Fruit fly (Drosophila melanogaster) whole organism, embryonic: Measurements from ENCODE around the gene Pc.

Experiments
- Asciz ChIP-seq: fragments of 200-800 bp; sonication (Bioruptor generic); optimal IDR thresholded peaks from 2 replicates; lab custom pipeline; 2017; ENCODE audit warnings: missing biosample characterization, mild to moderate bottlenecking, missing genetic modification characterization, missing genetic modification reagents
- Bgb ChIP-seq: fragments of 200-800 bp; sonication (Bioruptor generic); IDR thresholded peaks from 2 replicates; pipeline ENCODE4 v1.3.6; 2022; ENCODE audit warnings: missing biosample characterization, missing genetic modification characterization; ENCODE audit not compliant: partially characterized antibody
- CG11696 ChIP-seq: fragments of 200-800 bp; sonication (Bioruptor generic); IDR thresholded peaks from 2 replicates; pipeline ENCODE4 v1.3.6; 2022; ENCODE audit warnings: missing biosample characterization, missing genetic modification characterization
- CG12155 ChIP-seq: fragments of 200-800 bp; sonication (Bioruptor generic); optimal IDR thresholded peaks from 3 replicates; lab custom pipeline; 2016; ENCODE audit warnings: missing biosample characterization, missing genetic modification characterization
- CG15011 ChIP-seq: fragments of 200-800 bp; sonication (Bioruptor generic); optimal IDR thresholded peaks from 3 replicates; lab custom pipeline; 2018; ENCODE audit warnings: missing biosample characterization, mild to moderate bottlenecking, missing genetic modification characterization
- CG15696 ChIP-seq: fragments of 200-800 bp; sonication (Bioruptor generic); optimal IDR thresholded peaks from 2 replicates; lab custom pipeline; 2019; ENCODE audit warnings: missing biosample characterization, mild to moderate bottlenecking, missing genetic modification characterization, moderate library complexity
- CG16863 ChIP-seq: fragments of 200-800 bp; sonication (Bioruptor generic); optimal IDR thresholded peaks from 3 replicates; lab custom pipeline; 2016; ENCODE audit warnings: missing biosample characterization, missing genetic modification characterization
- CG17612 ChIP-seq: fragments of 200-800 bp; sonication (Bioruptor generic); IDR thresholded peaks from 2 replicates; pipeline ENCODE4 v1.3.6; 2022; ENCODE audit warnings: missing biosample characterization, missing genetic modification characterization
- CG3065 ChIP-seq: fragments of 200-800 bp; sonication (Bioruptor generic); optimal IDR thresholded peaks from 2 replicates; lab custom pipeline; 2016; ENCODE audit warnings: missing biosample characterization, missing genetic modification characterization
- CG3281 ChIP-seq: fragments of 200-800 bp; sonication (Bioruptor generic); optimal IDR thresholded peaks from 3 replicates; lab custom pipeline; 2017; ENCODE audit warnings: missing biosample characterization, mild to moderate bottlenecking, missing genetic modification characterization
- CG33557 ChIP-seq: fragments of 200-800 bp; sonication (Bioruptor generic); optimal IDR thresholded peaks from 2 replicates; lab custom pipeline; 2019; ENCODE audit warnings: missing biosample characterization, mild to moderate bottlenecking, missing genetic modification characterization, moderate library complexity
- CG4617 ChIP-seq: fragments of 200-800 bp; sonication (Bioruptor generic); optimal IDR thresholded peaks from 3 replicates; lab custom pipeline; 2016; ENCODE audit warnings: missing biosample characterization, missing genetic modification characterization, borderline replicate concordance
- CG4730 ChIP-seq: fragments of 200-800 bp; sonication (Bioruptor generic); IDR thresholded peaks from 2 replicates; pipeline ENCODE4 v1.3.6; 2022; ENCODE audit warnings: missing biosample characterization, missing genetic modification characterization
- CG6175 ChIP-seq: fragments of 200-800 bp; sonication (Bioruptor generic); IDR thresholded peaks from 3 replicates; pipeline ENCODE4 v1.3.6; 2022; ENCODE audit warnings: missing biosample characterization, missing genetic modification characterization
- CG6813 ChIP-seq: fragments of 200-800 bp; sonication (Bioruptor generic); optimal IDR thresholded peaks from 2 replicates; lab custom pipeline; 2017; ENCODE audit warnings: missing biosample characterization, missing genetic modification characterization, mild to moderate bottlenecking, moderate library complexity, missing genetic modification reagents
- CG9437 ChIP-seq: fragments of 200-800 bp; sonication (Bioruptor generic); optimal IDR thresholded peaks from 2 replicates; lab custom pipeline; 2018; ENCODE audit warnings: missing biosample characterization, mild to moderate bottlenecking, missing genetic modification characterization
- CG9817 ChIP-seq: fragments of 200-800 bp; sonication (Bioruptor generic); optimal IDR thresholded peaks from 2 replicates; lab custom pipeline; 2018; ENCODE audit warnings: missing biosample characterization, mild to moderate bottlenecking, missing genetic modification characterization, moderate library complexity
- D19B ChIP-seq: fragments of 200-800 bp; sonication (Bioruptor generic); optimal IDR thresholded peaks from 2 replicates; lab custom pipeline; 2017; ENCODE audit warnings: missing biosample characterization, mild to moderate bottlenecking, missing genetic modification characterization
- Fer3 ChIP-seq: fragments of 200-800 bp; sonication (Bioruptor generic); optimal IDR thresholded peaks from 2 replicates; lab custom pipeline; 2018; ENCODE audit warnings: missing biosample characterization, mild to moderate bottlenecking, missing genetic modification characterization, moderate library complexity
- GATAe ChIP-seq: fragments of 200-800 bp; sonication (Bioruptor generic); conservative IDR thresholded peaks from 2 replicates; pipeline ENCODE4 v1.3.6; 2022; ENCODE audit warnings: missing biosample characterization, missing genetic modification characterization
- H15 ChIP-seq: fragments of 200-800 bp; sonication (Bioruptor generic); IDR thresholded peaks from 3 replicates; pipeline ENCODE4 v1.3.6; 2022; ENCODE audit warnings: missing biosample characterization, missing genetic modification characterization
- Hand ChIP-seq: fragments of 200-800 bp; sonication (Bioruptor generic); optimal IDR thresholded peaks from 2 replicates; lab custom pipeline; 2017; ENCODE audit warnings: mild to moderate bottlenecking, missing biosample characterization, missing genetic modification reagents, missing genetic modification characterization
- Hmr ChIP-seq: fragments of 200-800 bp; sonication (Bioruptor generic); optimal IDR thresholded peaks from 3 replicates; lab custom pipeline; 2017; ENCODE audit warnings: mild to moderate bottlenecking, missing biosample characterization, missing genetic modification reagents, missing genetic modification characterization
- Hsf ChIP-seq: fragments of 200-800 bp; sonication (Bioruptor generic); optimal IDR thresholded peaks from 3 replicates; lab custom pipeline; 2016; ENCODE audit warnings: missing biosample characterization, missing genetic modification characterization
- Ssrp ChIP-seq: fragments of 200-800 bp; sonication (Bioruptor generic); optimal IDR thresholded peaks from 2 replicates; lab custom pipeline; 2018; ENCODE audit warnings: missing biosample characterization, mild to moderate bottlenecking, missing genetic modification characterization, moderate library complexity
- Usf ChIP-seq: fragments of 200-800 bp; sonication (Bioruptor generic); optimal IDR thresholded peaks from 2 replicates; lab custom pipeline; 2017; ENCODE audit warnings: missing genotype, missing biosample characterization, missing genetic modification characterization
- ab ChIP-seq: fragments of 200-800 bp; sonication (Bioruptor generic); optimal IDR thresholded peaks from 2 replicates; lab custom pipeline; 2016; ENCODE audit warnings: missing biosample characterization, missing genetic modification characterization
- ara ChIP-seq: fragments of 200-800 bp; sonication (Bioruptor generic); IDR thresholded peaks from 2 replicates; pipeline ENCODE4 v1.3.6; 2022; ENCODE audit warnings: missing biosample characterization, missing genetic modification characterization
- bab2 ChIP-seq: fragments of 200-800 bp; sonication (Bioruptor generic); optimal IDR thresholded peaks from 2 replicates; lab custom pipeline; 2016; ENCODE audit warnings: missing biosample characterization, missing genetic modification characterization
- bigmax ChIP-seq: fragments of 200-800 bp; sonication (Bioruptor generic); optimal IDR thresholded peaks from 2 replicates; lab custom pipeline; 2018; ENCODE audit warnings: missing biosample characterization, mild to moderate bottlenecking, missing genetic modification characterization
- cad ChIP-seq: fragments of >200 bp; optimal IDR thresholded peaks from 2 replicates; lab custom pipeline; 2017; ENCODE audit warnings: missing biosample characterization, missing genetic modification characterization
- chif ChIP-seq, 2 experiments: fragments of 200-800 bp; sonication (Bioruptor generic); optimal IDR thresholded peaks; 3 replicates each; lab custom pipeline; 2016; ENCODE audit warnings: missing biosample characterization in 2 of 2, missing genetic modification characterization in 2 of 2
- croc ChIP-seq: fragments of 200-800 bp; sonication (Bioruptor generic); conservative IDR thresholded peaks from 3 replicates; pipeline ENCODE4 v1.3.6; 2022; ENCODE audit warnings: missing biosample characterization, missing genetic modification characterization
- crol ChIP-seq: fragments of 200-800 bp; sonication (Bioruptor generic); IDR thresholded peaks from 2 replicates; pipeline ENCODE4 v1.3.6; 2022; ENCODE audit warnings: missing biosample characterization, missing genetic modification characterization
- dan ChIP-seq: fragments of 200-800 bp; sonication (Bioruptor generic); IDR thresholded peaks from 2 replicates; pipeline ENCODE4 v1.3.6; 2022; ENCODE audit warnings: missing biosample characterization, missing genetic modification characterization
- ems ChIP-seq: fragments of 200-800 bp; sonication (Bioruptor generic); optimal IDR thresholded peaks from 3 replicates; lab custom pipeline; 2016; ENCODE audit warnings: missing biosample characterization, missing genetic modification characterization
- fd3F ChIP-seq: fragments of 200-800 bp; sonication (Bioruptor generic); optimal IDR thresholded peaks from 2 replicates; lab custom pipeline; 2018; ENCODE audit warnings: missing biosample characterization, mild to moderate bottlenecking, missing genetic modification characterization, moderate library complexity
- ftz-f1 ChIP-seq: fragments of 200-800 bp; sonication (Bioruptor generic); optimal IDR thresholded peaks from 2 replicates; lab custom pipeline; 2016; ENCODE audit warnings: missing biosample characterization, missing genetic modification characterization
- gsb-n ChIP-seq: fragments of 200-800 bp; sonication (Bioruptor generic); optimal IDR thresholded peaks from 3 replicates; lab custom pipeline; 2018; ENCODE audit warnings: missing biosample characterization, mild to moderate bottlenecking, missing genetic modification characterization
- ham ChIP-seq: fragments of 200-800 bp; sonication (Bioruptor generic); IDR thresholded peaks from 2 replicates; pipeline ENCODE4 v1.3.6; 2022; ENCODE audit warnings: missing biosample characterization, missing genetic modification characterization
- jing ChIP-seq: fragments of 200-800 bp; sonication (Bioruptor generic); optimal IDR thresholded peaks from 2 replicates; lab custom pipeline; 2018; ENCODE audit warnings: missing biosample characterization, mild to moderate bottlenecking, missing genetic modification characterization
- mam ChIP-seq: fragments of 200-800 bp; sonication (Bioruptor generic); optimal IDR thresholded peaks from 3 replicates; lab custom pipeline; 2016; ENCODE audit warnings: missing biosample characterization, missing genetic modification characterization
- psq ChIP-seq: fragments of 200-800 bp; sonication (Bioruptor generic); optimal IDR thresholded peaks from 2 replicates; lab custom pipeline; 2017; ENCODE audit warnings: missing biosample characterization, missing genetic modification characterization
- sens ChIP-seq: fragments of 200-800 bp; sonication (Bioruptor generic); peaks from one replicate; lab custom pipeline; 2016; ENCODE audit warnings: missing biosample characterization, missing genetic modification characterization
- tin ChIP-seq: fragments of 200-800 bp; sonication (Bioruptor generic); optimal IDR thresholded peaks from 3 replicates; lab custom pipeline; 2016; ENCODE audit warnings: missing biosample characterization, missing genetic modification characterization
- tll ChIP-seq, 2 experiments: fragments of 200-800 bp in 1 of 2; fragments of >200 bp in 1 of 2; sonication (Bioruptor generic) in 1 of 2; optimal IDR thresholded peaks; 2 replicates each; lab custom pipeline; 2017 to 2019; ENCODE audit warnings: missing biosample characterization in 2 of 2, missing genetic modification characterization in 2 of 2, mild to moderate bottlenecking in 1 of 2, moderate library complexity in 1 of 2
- trh ChIP-seq: fragments of 200-800 bp; sonication (Bioruptor generic); optimal IDR thresholded peaks from 2 replicates; lab custom pipeline; 2016; ENCODE audit warnings: missing biosample characterization, missing genetic modification characterization
- unc-4 ChIP-seq: fragments of 200-800 bp; sonication (Bioruptor generic); IDR thresholded peaks from 2 replicates; pipeline ENCODE4 v1.3.6; 2022; ENCODE audit warnings: missing biosample characterization, missing genetic modification characterization; ENCODE audit not compliant: partially characterized antibody
- vvl ChIP-seq: fragments of 200-800 bp; sonication (Bioruptor generic); IDR thresholded peaks from 2 replicates; pipeline ENCODE4 v1.3.6; 2022; ENCODE audit warnings: missing biosample characterization, missing genetic modification characterization
- yki ChIP-seq: fragments of >200 bp; optimal IDR thresholded peaks from 3 replicates; lab custom pipeline; 2018
- zen ChIP-seq: fragments of 200-800 bp; sonication (Bioruptor generic); optimal IDR thresholded peaks from 3 replicates; lab custom pipeline; 2018; ENCODE audit warnings: missing biosample characterization, mild to moderate bottlenecking, missing genetic modification characterization, moderate library complexity

Gene Pc

dm6 chr3L:21347197-21347831, 29.5 kb upstream of the Pc start (continued):
- TF ChIP-seq fd3F (GFP tag; lab: Kevin White, UChicago) (no peak), CG4730 (GFP tag; lab: Robert Waterston, UW) (no peak), jing (GFP tag; lab: Kevin White, UChicago) (no peak), ham (GFP tag; lab: Robert Waterston, UW) (no peak), CG16863 (GFP tag; lab: Kevin White, UChicago) (peak; percentile 43), croc (GFP tag; lab: Robert Waterston, UW) (no peak), CG6175 (GFP tag; lab: Robert Waterston, UW) (no peak), Hand (GFP tag; lab: Kevin White, UChicago) (no peak), Hmr (GFP tag; lab: Kevin White, UChicago) (peak; percentile 59), psq (GFP tag; lab: Kevin White, UChicago) (no peak), unc-4 (GFP tag; lab: Robert Waterston, UW) (no peak), Ssrp (no peak), CG3065 (GFP tag; lab: Kevin White, UChicago) (no peak), bab2 (GFP tag; lab: Kevin White, UChicago) (peak; percentile 30), trh (GFP tag; lab: Kevin White, UChicago) (peak; percentile 33), CG17612 (no peak), CG4617 (no peak), Hsf (GFP tag; lab: Kevin White, UChicago) (peak; percentile 59), yki (lab: Kevin White, UChicago) (no peak), CG9817 (tag; lab: Kevin White, UChicago) (peak; percentile 4), Fer3 (tag; lab: Kevin White, UChicago) (peak; percentile 3), CG15696 (no peak), vvl (GFP tag; lab: Robert Waterston, UW) (peak; percentile 52; the same call in 1 of the 2 replicates), chif (GFP tag; optimal IDR thresholded peaks at IDR 0.05; lab: Kevin White, UChicago) (peak; percentile 37 to 47), Asciz (GFP tag; lab: Kevin White, UChicago) (peak; percentile 74), GATAe (GFP tag; lab: Robert Waterston, UW) (no peak), CG15011 (GFP tag; lab: Kevin White, UChicago) (no peak), mam (GFP tag; lab: Kevin White, UChicago) (peak; percentile 39), CG12155 (GFP tag; lab: Kevin White, UChicago) (peak; percentile 8), zen (tag; lab: Kevin White, UChicago) (no peak), D19B (GFP tag; lab: Kevin White, UChicago) (no peak), ems (peak; percentile 66), CG9437 (peak; percentile 53), ab (GFP tag; lab: Kevin White, UChicago) (no peak), cad (GFP tag; lab: Kevin White, UChicago) (no peak), CG33557 (GFP tag; lab: Kevin White, UChicago) (no peak), Bgb (no peak), CG6813 (peak; percentile 9), bigmax (GFP tag; lab: Kevin White, UChicago) (no peak), dan (GFP tag; lab: Robert Waterston, UW) (no peak), tll (GFP tag; optimal IDR thresholded peaks at IDR 0.05; lab: Kevin White, UChicago) (no peak), crol (GFP tag; lab: Robert Waterston, UW) (no peak), H15 (GFP tag; lab: Robert Waterston, UW) (no peak), CG3281 (GFP tag; lab: Kevin White, UChicago) (no peak), CG11696 (GFP tag; lab: Robert Waterston, UW) (peak; percentile 92), sens (peak; percentile 90), ara (GFP tag; lab: Robert Waterston, UW) (no peak), ftz-f1 (GFP tag; lab: Kevin White, UChicago) (no peak), tin (GFP tag; lab: Kevin White, UChicago) (peak; percentile 46), Usf (no peak), gsb-n (tag; lab: Kevin White, UChicago) (peak; percentile 17)
